Fruit fly (Drosophila melanogaster) whole organism, prepupa: ENCODE measurements around the gene CG5966.

Source experiments
- Blimp-1 ChIP-seq: fragments of 200-800 bp; sonication (Bioruptor generic); optimal IDR thresholded peaks from 3 replicates; lab custom pipeline; 2017; ENCODE audit warnings: missing biosample characterization, missing genetic modification characterization, mild to moderate bottlenecking, moderate library complexity, missing genetic modification reagents
- CG10631 ChIP-seq: fragments of 200-800 bp; sonication (Bioruptor generic); optimal IDR thresholded peaks from 2 replicates; lab custom pipeline; 2016; ENCODE audit warnings: missing biosample characterization, missing genetic modification characterization
- CG10669 ChIP-seq: fragments of 200-800 bp; sonication (Bioruptor generic); optimal IDR thresholded peaks from 3 replicates; lab custom pipeline; 2018; ENCODE audit warnings: missing biosample characterization, mild to moderate bottlenecking, missing genetic modification characterization, moderate library complexity
- CG11294 ChIP-seq: fragments of 200-800 bp; sonication (Bioruptor generic); IDR thresholded peaks from 2 replicates; pipeline ENCODE4 v1.3.6; 2022; ENCODE audit warnings: missing biosample characterization, missing genetic modification characterization
- CG11902 ChIP-seq: fragments of 200-800 bp; sonication (Bioruptor generic); optimal IDR thresholded peaks from 3 replicates; lab custom pipeline; 2016; ENCODE audit warnings: missing biosample characterization, missing genetic modification characterization
- CG1621 ChIP-seq: fragments of 200-800 bp; sonication (Bioruptor generic); optimal IDR thresholded peaks from 3 replicates; lab custom pipeline; 2018; ENCODE audit warnings: missing biosample characterization, mild to moderate bottlenecking, missing genetic modification characterization
- CG16779 ChIP-seq: fragments of 200-800 bp; sonication (Bioruptor generic); optimal IDR thresholded peaks from 3 replicates; lab custom pipeline; 2017; ENCODE audit warnings: missing biosample characterization, mild to moderate bottlenecking, missing genetic modification characterization
- CG3032 ChIP-seq: fragments of 200-800 bp; optimal IDR thresholded peaks from 2 replicates; lab custom pipeline; 2019; ENCODE audit warnings: missing biosample characterization, mild to moderate bottlenecking, missing genetic modification characterization, moderate library complexity
- CG32006 ChIP-seq: fragments of 200-800 bp; sonication (Bioruptor generic); optimal IDR thresholded peaks from 3 replicates; lab custom pipeline; 2017; ENCODE audit warnings: missing biosample characterization, mild to moderate bottlenecking, missing genetic modification characterization
- CG34406 ChIP-seq: fragments of 200-800 bp; sonication (Bioruptor generic); optimal IDR thresholded peaks from 3 replicates; lab custom pipeline; 2016; ENCODE audit warnings: missing biosample characterization, missing genetic modification characterization
- CG3919 ChIP-seq: fragments of 200-800 bp; sonication (Bioruptor generic); optimal IDR thresholded peaks from 3 replicates; lab custom pipeline; 2016; ENCODE audit warnings: missing biosample characterization, missing genetic modification characterization
- CG6163 ChIP-seq: fragments of 200-800 bp; sonication (Bioruptor generic); IDR thresholded peaks from 3 replicates; pipeline ENCODE4 v1.3.6; 2022; ENCODE audit warnings: missing biosample characterization, missing genetic modification characterization
- CG6276 ChIP-seq: fragments of 200-800 bp; sonication (Bioruptor generic); optimal IDR thresholded peaks from 2 replicates; lab custom pipeline; 2017; ENCODE audit warnings: missing biosample characterization, mild to moderate bottlenecking, missing genetic modification characterization
- CG6792 ChIP-seq: fragments of 200-800 bp; sonication (Bioruptor generic); optimal IDR thresholded peaks from 3 replicates; lab custom pipeline; 2016; ENCODE audit warnings: missing biosample characterization, missing genetic modification characterization
- CG6808 ChIP-seq: fragments of 200-800 bp; sonication (Bioruptor generic); optimal IDR thresholded peaks from 3 replicates; lab custom pipeline; 2017; ENCODE audit warnings: missing biosample characterization, missing genetic modification characterization, mild to moderate bottlenecking, moderate library complexity, missing genetic modification reagents
- CG6854 ChIP-seq: fragments of 200-800 bp; sonication (Bioruptor generic); optimal IDR thresholded peaks from 2 replicates; lab custom pipeline; 2017; ENCODE audit warnings: missing biosample characterization, mild to moderate bottlenecking, missing genetic modification characterization
- CG7368 ChIP-seq: fragments of 200-800 bp; sonication (Bioruptor generic); optimal IDR thresholded peaks from 3 replicates; lab custom pipeline; 2016; ENCODE audit warnings: missing biosample characterization, missing genetic modification characterization
- CG8119 ChIP-seq: fragments of 200-800 bp; sonication (Bioruptor generic); IDR thresholded peaks from 3 replicates; pipeline ENCODE4 v1.3.6; 2022; ENCODE audit warnings: missing biosample characterization, missing genetic modification characterization
- CG8319 ChIP-seq: fragments of 200-800 bp; sonication (Bioruptor generic); optimal IDR thresholded peaks from 3 replicates; lab custom pipeline; 2016; ENCODE audit warnings: missing biosample characterization, missing genetic modification characterization
- CG8632 ChIP-seq: fragments of 200-800 bp; sonication (Bioruptor generic); optimal IDR thresholded peaks from 3 replicates; lab custom pipeline; 2016; ENCODE audit warnings: missing biosample characterization, missing genetic modification characterization
- CG9139 ChIP-seq: fragments of 200-800 bp; sonication (Bioruptor generic); optimal IDR thresholded peaks from 3 replicates; lab custom pipeline; 2017; ENCODE audit warnings: missing biosample characterization, mild to moderate bottlenecking, missing genetic modification characterization
- Eip75B ChIP-seq: fragments of 200-800 bp; sonication (Bioruptor generic); optimal IDR thresholded peaks from 3 replicates; lab custom pipeline; 2016; ENCODE audit warnings: missing biosample characterization, missing genetic modification characterization
- Eip93F ChIP-seq: fragments of 200-800 bp; sonication (Bioruptor generic); optimal IDR thresholded peaks from 2 replicates; lab custom pipeline; 2016; ENCODE audit warnings: missing biosample characterization, mild to moderate bottlenecking, missing genetic modification characterization
- Ets21C ChIP-seq: fragments of 200-800 bp; sonication (Bioruptor generic); optimal IDR thresholded peaks from 3 replicates; lab custom pipeline; 2016; ENCODE audit warnings: missing biosample characterization, missing genetic modification characterization
- Ets96B ChIP-seq: fragments of 200-800 bp; optimal IDR thresholded peaks from 2 replicates; lab custom pipeline; 2019; ENCODE audit warnings: missing biosample characterization, mild to moderate bottlenecking, missing genetic modification characterization, moderate library complexity
- Gug ChIP-seq: fragments of 200-800 bp; sonication (Bioruptor generic); IDR thresholded peaks from 2 replicates; pipeline ENCODE4 v1.3.6; 2022; ENCODE audit warnings: missing biosample characterization, missing genetic modification characterization
- Hr38 ChIP-seq: sonication (Bioruptor generic); optimal IDR thresholded peaks from 2 replicates; lab custom pipeline; 2016; ENCODE audit warnings: missing biosample characterization, missing genetic modification characterization
- Hr4 ChIP-seq: fragments of 200-800 bp; sonication (Bioruptor generic); optimal IDR thresholded peaks from 3 replicates; lab custom pipeline; 2016; ENCODE audit warnings: missing biosample characterization, missing genetic modification characterization
- Lpt ChIP-seq: fragments of 200-800 bp; sonication (Bioruptor generic); optimal IDR thresholded peaks from 3 replicates; lab custom pipeline; 2016; ENCODE audit warnings: missing biosample characterization, missing genetic modification characterization
- Met ChIP-seq: fragments of 200-800 bp; sonication (Bioruptor generic); optimal IDR thresholded peaks from 3 replicates; lab custom pipeline; 2016; ENCODE audit warnings: missing biosample characterization, missing genetic modification characterization
- Sox102F ChIP-seq: fragments of 200-800 bp; sonication (Bioruptor generic); optimal IDR thresholded peaks from 2 replicates; lab custom pipeline; 2016; ENCODE audit warnings: missing biosample characterization, mild to moderate bottlenecking, missing genetic modification characterization
- Sox14 ChIP-seq: fragments of 200-800 bp; sonication (Bioruptor generic); optimal IDR thresholded peaks from 3 replicates; lab custom pipeline; 2016; ENCODE audit warnings: missing biosample characterization, missing genetic modification characterization
- Sox15 ChIP-seq: fragments of 200-800 bp; sonication (Bioruptor generic); optimal IDR thresholded peaks from 3 replicates; lab custom pipeline; 2016; ENCODE audit warnings: missing biosample characterization, missing genetic modification characterization
- achi ChIP-seq: fragments of 200-800 bp; sonication (Bioruptor generic); optimal IDR thresholded peaks from 3 replicates; lab custom pipeline; 2016; ENCODE audit warnings: missing biosample characterization, missing genetic modification characterization
- cyc ChIP-seq: fragments of 200-800 bp; sonication (Bioruptor generic); optimal IDR thresholded peaks from 3 replicates; lab custom pipeline; 2016; ENCODE audit warnings: missing biosample characterization, missing genetic modification characterization
- dac ChIP-seq: fragments of 200-800 bp; sonication (Bioruptor generic); optimal IDR thresholded peaks from 2 replicates; lab custom pipeline; 2017; ENCODE audit warnings: missing biosample characterization, mild to moderate bottlenecking, missing genetic modification characterization
- eg ChIP-seq: fragments of 200-800 bp; sonication (Bioruptor generic); IDR thresholded peaks from 3 replicates; pipeline ENCODE4 v1.3.6; 2022; ENCODE audit warnings: missing biosample characterization, missing genetic modification characterization
- esn ChIP-seq: fragments of 200-800 bp; sonication (Bioruptor generic); optimal IDR thresholded peaks from 2 replicates; lab custom pipeline; 2016; ENCODE audit warnings: missing biosample characterization, mild to moderate bottlenecking, missing genetic modification characterization, moderate library complexity
- fd59A ChIP-seq: fragments of 200-800 bp; sonication (Bioruptor generic); optimal IDR thresholded peaks from 2 replicates; lab custom pipeline; 2017; ENCODE audit warnings: missing biosample characterization, mild to moderate bottlenecking, missing genetic modification characterization, missing genetic modification reagents
- fkh ChIP-seq: fragments of 200-800 bp; sonication (Bioruptor generic); optimal IDR thresholded peaks from 3 replicates; lab custom pipeline; 2017; ENCODE audit warnings: missing biosample characterization, mild to moderate bottlenecking, missing genetic modification characterization, moderate library complexity
- lz ChIP-seq: fragments of 200-800 bp; sonication (Bioruptor generic); optimal IDR thresholded peaks from 3 replicates; lab custom pipeline; 2016; ENCODE audit warnings: missing biosample characterization, missing genetic modification characterization
- net ChIP-seq: fragments of 200-800 bp; sonication (Bioruptor generic); optimal IDR thresholded peaks from 3 replicates; lab custom pipeline; 2016; ENCODE audit warnings: missing biosample characterization, missing genetic modification characterization
- pdm3 ChIP-seq: fragments of 200-800 bp; sonication (Bioruptor generic); optimal IDR thresholded peaks from 3 replicates; lab custom pipeline; 2016; ENCODE audit warnings: missing biosample characterization, missing genetic modification characterization
- spab ChIP-seq: fragments of 200-800 bp; sonication (Bioruptor generic); optimal IDR thresholded peaks from 2 replicates; lab custom pipeline; 2017; ENCODE audit warnings: missing biosample characterization, mild to moderate bottlenecking, missing genetic modification characterization, missing genetic modification reagents
- ss ChIP-seq, 2 experiments: fragments of 200-800 bp; sonication (Bioruptor generic); optimal IDR thresholded peaks; 2 replicates in 1 of 2; 3 replicates in 1 of 2; lab custom pipeline; 2017 to 2018; ENCODE audit warnings: mild to moderate bottlenecking in 2 of 2, missing biosample characterization in 2 of 2, missing genetic modification characterization in 2 of 2, moderate library complexity in 1 of 2
- svp ChIP-seq: fragments of 200-800 bp; sonication (Bioruptor generic); peaks from one replicate; lab custom pipeline; 2016; ENCODE audit warnings: missing biosample characterization, missing genetic modification characterization
- topi ChIP-seq: fragments of 200-800 bp; sonication (Bioruptor generic); optimal IDR thresholded peaks from 3 replicates; lab custom pipeline; 2016; ENCODE audit warnings: missing biosample characterization, missing genetic modification characterization

CG5966 gene

dm6 chrX:6030010-6030409 lies 41.4 kb downstream of the CG5966 start (continued):
- TF ChIP-seq Met (GFP tag; lab: Kevin White, UChicago) (peak; percentile 80), Sox102F (GFP tag; lab: Kevin White, UChicago) (peak; percentile 70), CG6163 (peak; percentile 37; the same call in 1 of the 3 replicates), ss (GFP tag; optimal IDR thresholded peaks at IDR 0.05; lab: Kevin White, UChicago) (peak in 1 of 2 experiments; percentile 17), Blimp-1 (peak; percentile 33), CG10669 (GFP tag; lab: Kevin White, UChicago) (peak; percentile 17), spab (GFP tag; lab: Kevin White, UChicago) (no peak), esn (GFP tag; lab: Kevin White, UChicago) (peak; percentile 78), CG11294 (no peak), CG6808 (GFP tag; lab: Kevin White, UChicago) (no peak), CG11902 (peak; percentile 22), net (GFP tag; lab: Kevin White, UChicago) (no peak), CG8119 (GFP tag; lab: Robert Waterston, UW) (no peak), CG16779 (no peak), CG32006 (GFP tag; lab: Kevin White, UChicago) (no peak), Sox15 (GFP tag; lab: Kevin White, UChicago) (peak; percentile 10), lz (peak; percentile 73), Eip75B (GFP tag; lab: Kevin White, UChicago) (peak; percentile 39), Sox14 (GFP tag; lab: Kevin White, UChicago) (no peak), svp (GFP tag; lab: Kevin White, UChicago) (peak; percentile 89), fkh (GFP tag; lab: Kevin White, UChicago) (no peak), Hr38 (GFP tag; lab: Kevin White, UChicago) (no peak), CG1621 (tag; lab: Kevin White, UChicago) (no peak), Lpt (no peak), CG34406 (GFP tag; lab: Kevin White, UChicago) (peak; percentile 28), CG9139 (GFP tag; lab: Kevin White, UChicago) (no peak), CG6792 (GFP tag; lab: Kevin White, UChicago) (peak; percentile 50), CG6854 (GFP tag; lab: Kevin White, UChicago) (peak; percentile 41), CG7368 (GFP tag; lab: Kevin White, UChicago) (no peak), dac (no peak)
- TF ChIP-seq, all 60 proteins: peak for 31

DNA sequence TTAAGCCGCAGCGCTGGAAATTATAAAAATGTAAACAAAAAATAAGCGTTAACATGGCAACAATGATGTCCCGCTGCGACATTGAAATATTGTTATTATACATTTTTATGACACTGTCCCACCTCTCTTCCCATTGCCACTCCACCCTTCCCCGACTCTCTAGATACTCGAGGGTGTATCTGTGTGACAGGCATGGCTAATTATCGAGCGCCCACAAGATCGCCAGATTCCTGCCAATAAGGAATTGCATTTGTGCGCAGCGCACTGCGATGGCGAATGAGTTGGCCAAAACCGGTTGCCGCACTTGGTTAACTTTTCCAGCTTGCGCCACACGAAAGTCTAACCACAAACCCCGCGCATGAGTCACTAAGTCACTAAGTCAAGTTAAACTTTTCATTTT lies 42.0 kb downstream of the CG5966 start:
- TF ChIP-seq Lpt (no peak), Gug (GFP tag; lab: Robert Waterston, UW) (no peak), Hr38 (GFP tag; lab: Kevin White, UChicago) (no peak), CG10669 (GFP tag; lab: Kevin White, UChicago) (no peak), CG6276 (no peak), svp (GFP tag; lab: Kevin White, UChicago) (no peak), Sox14 (GFP tag; lab: Kevin White, UChicago) (no peak), Hr4 (GFP tag; lab: Kevin White, UChicago) (no peak), CG8632 (GFP tag; lab: Kevin White, UChicago) (no peak), topi (no peak), CG34406 (GFP tag; lab: Kevin White, UChicago) (no peak), cyc (GFP tag; lab: Kevin White, UChicago) (no peak), CG3919 (GFP tag; lab: Kevin White, UChicago) (no peak), CG11294 (no peak), net (GFP tag; lab: Kevin White, UChicago) (no peak), Met (GFP tag; lab: Kevin White, UChicago) (no peak), CG6163 (no peak)

DNA sequence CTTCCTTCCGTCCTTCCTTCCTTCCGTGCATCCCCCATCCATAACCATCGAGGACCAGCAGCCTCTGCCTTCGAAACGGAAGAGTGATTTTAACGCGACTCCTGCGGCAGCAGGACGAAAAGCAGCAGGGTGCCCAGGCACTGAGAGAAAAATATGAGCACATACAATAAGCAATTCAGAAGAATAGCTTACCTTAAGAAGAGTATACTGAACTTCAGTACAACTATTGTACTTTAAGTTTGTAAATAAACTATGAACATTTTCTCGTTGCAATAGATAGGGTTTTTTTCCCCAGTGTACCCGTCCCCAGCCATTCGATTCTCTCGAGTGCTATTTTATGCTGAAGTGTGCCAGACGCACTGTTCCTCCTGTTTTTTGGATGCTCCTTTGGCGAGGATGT lies 43.1 kb downstream of the CG5966 start:
- TF ChIP-seq esn (GFP tag; lab: Kevin White, UChicago) (peak; percentile 70), fd59A (GFP tag; lab: Kevin White, UChicago) (peak; percentile 5), cyc (GFP tag; lab: Kevin White, UChicago) (peak; percentile 66), CG1621 (tag; lab: Kevin White, UChicago) (peak; percentile 38), CG8319 (GFP tag; lab: Kevin White, UChicago) (peak; percentile 17), Eip93F (GFP tag; lab: Kevin White, UChicago) (no peak), Lpt (no peak), Blimp-1 (no peak), CG6792 (GFP tag; lab: Kevin White, UChicago) (peak; percentile 50), CG10631 (peak; percentile 35), Sox102F (GFP tag; lab: Kevin White, UChicago) (peak; percentile 49), CG3032 (tag; lab: Kevin White, UChicago) (peak; percentile 39), pdm3 (GFP tag; lab: Kevin White, UChicago) (peak; percentile 34), CG3919 (GFP tag; lab: Kevin White, UChicago) (peak; percentile 36), Eip75B (GFP tag; lab: Kevin White, UChicago) (peak; percentile 30), Ets96B (tag; lab: Kevin White, UChicago) (peak; percentile 26), eg (GFP tag; lab: Robert Waterston, UW) (no peak), CG7368 (GFP tag; lab: Kevin White, UChicago) (peak; percentile 28), CG9139 (GFP tag; lab: Kevin White, UChicago) (no peak), achi (GFP tag; lab: Kevin White, UChicago) (peak; percentile 36), CG10669 (GFP tag; lab: Kevin White, UChicago) (peak; percentile 47), Ets21C (GFP tag; lab: Kevin White, UChicago) (peak; percentile 28)
